Worm (Caenorhabditis elegans): ENCODE data around the gene C01G10.6.

ce11 chrV:15054733-15055132, 32.7 kb upstream of the C01G10.6 start:
- TF ChIP-seq unc-62 (GFP tag; optimal IDR thresholded peaks at IDR 0.05), result no peak
- TF ChIP-seq F55B11.4 (tag; optimal IDR thresholded peaks at IDR 0.05; ENCODE audit: borderline replicate concordance, insufficient read depth), result no peak

Data from whole organism, young adult.